ENCODE assay signal across 5 worm cellular contexts in genomic region chrII:7404001-7404400, ce11.
TF ChIP-seq lines count a peak whose summit lies in the region.

No protein-coding gene starts in this region.

TF ChIP-seq in whole organism, L1 larva, 84 proteins besides CTCF, POLR2A, EP300 and RAD21:
- TF ChIP-seq ets-5 (GFP tag; IDR thresholded peaks at IDR 0.05; lab: Robert Waterston, UW), result no peak
- no peak for TF ChIP-seq pag-3 (tag; optimal IDR thresholded peaks at IDR 0.05; lab: Kevin White, UChicago; ENCODE audit: borderline replicate concordance, insufficient read depth)
- no peak for TF ChIP-seq unc-86 (tag; optimal IDR thresholded peaks at IDR 0.05; lab: Kevin White, UChicago)
- TF ChIP-seq blmp-1 (tag; optimal IDR thresholded peaks at IDR 0.05; lab: Kevin White, UChicago), result peak; percentile 16
- TF ChIP-seq efl-1 (optimal IDR thresholded peaks at IDR 0.05; lab: Kevin White, UChicago), result no peak
- peak in 1 of 2 experiments; percentile 69 for TF ChIP-seq efl-1 (GFP tag; optimal IDR thresholded peaks at IDR 0.05 in 1 of 2; lab: Kevin White, UChicago)
- TF ChIP-seq aha-1 (tag; optimal IDR thresholded peaks at IDR 0.05; lab: Kevin White, UChicago), result no peak
- TF ChIP-seq snpc-4 (tag; optimal IDR thresholded peaks at IDR 0.05; lab: Kevin White, UChicago), result no peak
- TF ChIP-seq ces-1 (GFP tag; optimal IDR thresholded peaks at IDR 0.05; lab: Kevin White, UChicago), result no peak
- no peak for TF ChIP-seq egl-13 (tag; optimal IDR thresholded peaks at IDR 0.05; lab: Kevin White, UChicago)
- TF ChIP-seq zag-1 (tag; optimal IDR thresholded peaks at IDR 0.05; lab: Kevin White, UChicago), result no peak
- no peak for TF ChIP-seq elt-2 (tag; optimal IDR thresholded peaks at IDR 0.05; lab: Kevin White, UChicago)
- TF ChIP-seq hlh-17 (GFP tag; optimal IDR thresholded peaks at IDR 0.05; lab: Kevin White, UChicago; ENCODE audit: borderline replicate concordance), result no peak
- no peak for TF ChIP-seq nhr-85 (tag; lab: Kevin White, UChicago)
- TF ChIP-seq fkh-10 (GFP tag; optimal IDR thresholded peaks at IDR 0.05; lab: Kevin White, UChicago), result no peak
TF ChIP-seq in whole organism, L1 larva: peak in this region for 2.

TF ChIP-seq in whole organism, L2 larva, 48 proteins besides CTCF, POLR2A, EP300 and RAD21:
- peak; percentile 86 for TF ChIP-seq blmp-1 (tag; optimal IDR thresholded peaks at IDR 0.05; lab: Kevin White, UChicago; ENCODE audit: insufficient read depth)
- peak; percentile 3 for TF ChIP-seq F13H6.1 (tag; optimal IDR thresholded peaks at IDR 0.05; lab: Kevin White, UChicago)
- no peak for TF ChIP-seq nhr-77 (tag; optimal IDR thresholded peaks at IDR 0.05; lab: Kevin White, UChicago)
- peak; percentile 94 for TF ChIP-seq nhr-25 (tag; optimal IDR thresholded peaks at IDR 0.05; lab: Kevin White, UChicago)

TF ChIP-seq in whole organism, L3 larva, 47 proteins besides CTCF, POLR2A, EP300 and RAD21:
- TF ChIP-seq elt-1 (tag; optimal IDR thresholded peaks at IDR 0.05; lab: Kevin White, UChicago) (peak; percentile 56), nfya-1 (tag; optimal IDR thresholded peaks at IDR 0.05; lab: Kevin White, UChicago; ENCODE audit: insufficient read depth) (peak; percentile 35), nhr-76 (tag; optimal IDR thresholded peaks at IDR 0.05; lab: Kevin White, UChicago) (no peak), nhr-43 (tag; optimal IDR thresholded peaks at IDR 0.05; lab: Kevin White, UChicago; ENCODE audit: poor library complexity, severe bottlenecking) (peak; percentile 19), nhr-25 (tag; optimal IDR thresholded peaks at IDR 0.05; lab: Kevin White, UChicago) (peak; percentile 99)

TF ChIP-seq in whole organism, L4 larva, 104 proteins besides CTCF, POLR2A, EP300 and RAD21:
- TF ChIP-seq cey-2 (tag; optimal IDR thresholded peaks at IDR 0.05; lab: Kevin White, UChicago; ENCODE audit: borderline replicate concordance, insufficient read depth), result no peak
- no peak for TF ChIP-seq set-16 (GFP tag; IDR thresholded peaks at IDR 0.05; lab: Robert Waterston, UW)
- TF ChIP-seq fkh-10 (GFP tag; optimal IDR thresholded peaks at IDR 0.05; lab: Kevin White, UChicago), result no peak
- TF ChIP-seq T26A8.4 (GFP tag; IDR thresholded peaks at IDR 0.05; lab: Robert Waterston, UW), result peak; percentile 20; the same call in 1 of the 2 replicates
- peak in 1 of 2 experiments; percentile 61 for TF ChIP-seq unc-62 (GFP tag; optimal IDR thresholded peaks at IDR 0.05 in 1 of 2; lab: Kevin White, UChicago)
- no peak for TF ChIP-seq unc-62 (tag; optimal IDR thresholded peaks at IDR 0.05; lab: Kevin White, UChicago)
- no peak for TF ChIP-seq aly-2 (tag; optimal IDR thresholded peaks at IDR 0.05; lab: Kevin White, UChicago)
- TF ChIP-seq lin-13 (GFP tag; optimal IDR thresholded peaks at IDR 0.05; lab: Kevin White, UChicago), result no peak
- no peak for TF ChIP-seq ceh-62 (tag; optimal IDR thresholded peaks at IDR 0.05; lab: Kevin White, UChicago)
- peak; percentile 52 for TF ChIP-seq nhr-25 (tag; optimal IDR thresholded peaks at IDR 0.05; lab: Kevin White, UChicago; ENCODE audit: borderline replicate concordance, insufficient read depth)
- peak; percentile 61 for TF ChIP-seq mxl-3 (GFP tag; optimal IDR thresholded peaks at IDR 0.05; lab: Kevin White, UChicago)
- TF ChIP-seq zag-1 (tag; optimal IDR thresholded peaks at IDR 0.05; lab: Kevin White, UChicago), result no peak
- TF ChIP-seq mdl-1 (tag; optimal IDR thresholded peaks at IDR 0.05; lab: Kevin White, UChicago), result no peak
- peak; percentile 71 for TF ChIP-seq hlh-11 (tag; optimal IDR thresholded peaks at IDR 0.05; lab: Kevin White, UChicago)
- no peak for TF ChIP-seq mes-2 (tag; optimal IDR thresholded peaks at IDR 0.05; lab: Kevin White, UChicago; ENCODE audit: poor library complexity, severe bottlenecking)
- peak; percentile 1 for TF ChIP-seq mep-1 (tag; optimal IDR thresholded peaks at IDR 0.05; lab: Kevin White, UChicago)
- TF ChIP-seq daf-8 (GFP tag; IDR thresholded peaks at IDR 0.05; lab: Robert Waterston, UW), result no peak
- no peak for TF ChIP-seq ZK546.5 (tag; optimal IDR thresholded peaks at IDR 0.05; lab: Kevin White, UChicago)
- TF ChIP-seq zfp-2 (tag; optimal IDR thresholded peaks at IDR 0.05; lab: Kevin White, UChicago), result no peak
- TF ChIP-seq hlh-30 (tag; optimal IDR thresholded peaks at IDR 0.05; lab: Kevin White, UChicago; ENCODE audit: insufficient read depth), result peak; percentile 51
- TF ChIP-seq nhr-76 (tag; optimal IDR thresholded peaks at IDR 0.05; lab: Kevin White, UChicago), result no peak
- peak; percentile 8 for TF ChIP-seq nhr-48 (tag; optimal IDR thresholded peaks at IDR 0.05; lab: Kevin White, UChicago)
- no peak for TF ChIP-seq nhr-77 (tag; optimal IDR thresholded peaks at IDR 0.05; lab: Kevin White, UChicago)
- TF ChIP-seq lin-38 (GFP tag; IDR thresholded peaks at IDR 0.05; lab: Robert Waterston, UW), result no peak
- TF ChIP-seq dve-1 (tag; optimal IDR thresholded peaks at IDR 0.05; lab: Kevin White, UChicago; ENCODE audit: insufficient read depth), result no peak
- TF ChIP-seq ztf-7 (tag; optimal IDR thresholded peaks at IDR 0.05; lab: Kevin White, UChicago), result no peak
- TF ChIP-seq hif-1 (tag; optimal IDR thresholded peaks at IDR 0.05; lab: Kevin White, UChicago), result no peak
- TF ChIP-seq nhr-42 (GFP tag; IDR thresholded peaks at IDR 0.05; lab: Robert Waterston, UW), result no peak
- no peak for TF ChIP-seq saeg-2 (GFP tag; IDR thresholded peaks at IDR 0.05; lab: Robert Waterston, UW)
- TF ChIP-seq aha-1 (tag; lab: Kevin White, UChicago), result peak; percentile 73

TF ChIP-seq in whole organism, late embryonic, 69 proteins besides CTCF, POLR2A, EP300 and RAD21:
- TF ChIP-seq F13H6.1 (tag; optimal IDR thresholded peaks at IDR 0.05; lab: Kevin White, UChicago) (no peak), hlh-30 (tag; optimal IDR thresholded peaks at IDR 0.05; lab: Kevin White, UChicago; ENCODE audit: insufficient read depth) (peak; percentile 36)

Comparison
In these comparisons a context has a peak if more than half of its experiments do, and no peak if none do; other contexts are left out.
1. Of the 29 proteins assayed by ChIP-seq in both whole organism, L4 larva and whole organism, L1 larva: peak only in whole organism, L4 larva: aha-1 and mep-1; only in whole organism, L1 larva: none; in both: none; in neither: 26; mixed calls (peak in some experiments, not most) for 1.